Worm (Caenorhabditis elegans): ENCODE results near the gene qns-1.

ce11 chrIV:10170808-10171207 is 48.3 kb downstream of the qns-1 start:
- TF ChIP-seq hlh-8 (tag; optimal IDR thresholded peaks at IDR 0.05) (no peak), ama-1 (optimal IDR thresholded peaks at IDR 0.05) (no peak)

Data from whole organism, late embryonic.